Worm (Caenorhabditis elegans) whole organism, L1 larva: ENCODE data around the gene str-10.

ENCODE experiments used
- aly-2 ChIP-seq: fragments of 150-350 bp; optimal IDR thresholded peaks from 2 replicates; lab custom pipeline; 2014; ENCODE audit warnings: missing biosample characterization, missing genetic modification characterization
- egl-13 ChIP-seq: sonication (generic microtip); optimal IDR thresholded peaks from 2 replicates; lab custom pipeline; 2016; ENCODE audit warnings: missing genotype, missing genetic modification reagents, missing genetic modification characterization, missing compliant biosample characterization
- elt-3 ChIP-seq, 6 experiments: fragments of 150-350 bp in 1 of 6; sonication (generic microtip); optimal IDR thresholded peaks; 2 replicates each; lab custom pipeline; 2017 to 2018; ENCODE audit warnings: missing biosample characterization in 6 of 6, missing genetic modification characterization in 6 of 6, inconsistent platforms in 1 of 6
- hlh-17 ChIP-seq: fragments of 200-800 bp; sonication (Bioruptor generic); optimal IDR thresholded peaks from 2 replicates; lab custom pipeline; 2018; ENCODE audit warnings: missing genetic modification characterization, mild to moderate bottlenecking, missing compliant biosample characterization, moderate library complexity, borderline replicate concordance
- nhr-12 ChIP-seq: sonication (generic microtip); optimal IDR thresholded peaks from 2 replicates; lab custom pipeline; 2017; ENCODE audit warnings: missing biosample characterization, missing genetic modification characterization
- nhr-20 ChIP-seq: sonication (generic microtip); optimal IDR thresholded peaks from 2 replicates; lab custom pipeline; 2016; ENCODE audit warnings: mild to moderate bottlenecking, missing genetic modification characterization, missing compliant biosample characterization
- nhr-28 ChIP-seq: fragments of 150-350 bp; optimal IDR thresholded peaks from 2 replicates; lab custom pipeline; 2014; ENCODE audit warnings: missing biosample characterization, missing genetic modification characterization
- nhr-76 ChIP-seq: sonication (generic microtip); optimal IDR thresholded peaks from 2 replicates; lab custom pipeline; 2017; ENCODE audit warnings: missing biosample characterization, missing genetic modification characterization
- nhr-85 ChIP-seq: sonication (generic microtip); peaks from one replicate; lab custom pipeline; 2016; ENCODE audit warnings: missing genetic modification characterization, inconsistent platforms, missing compliant biosample characterization
- snpc-4 ChIP-seq: fragments of 150-350 bp; optimal IDR thresholded peaks from 2 replicates; lab custom pipeline; 2014; ENCODE audit warnings: missing biosample characterization, missing genetic modification characterization
- unc-62 ChIP-seq: fragments of 150-350 bp; optimal IDR thresholded peaks from 2 replicates; lab custom pipeline; 2014; ENCODE audit warnings: missing biosample characterization, missing genetic modification reagents, missing genetic modification characterization

- TF ChIP-seq snpc-4 (tag; lab: Kevin White, UChicago) (no peak), nhr-85 (no peak), nhr-20 (tag; lab: Kevin White, UChicago) (no peak), aly-2 (tag; lab: Kevin White, UChicago) (no peak), elt-3 (tag; optimal IDR thresholded peaks at IDR 0.05; lab: Kevin White, UChicago) (no peak), unc-62 (GFP tag; lab: Kevin White, UChicago) (no peak), nhr-28 (no peak), hlh-17 (GFP tag; lab: Kevin White, UChicago) (no peak), egl-13 (tag; lab: Kevin White, UChicago) (no peak), nhr-12 (tag; lab: Kevin White, UChicago) (no peak), nhr-76 (tag; lab: Kevin White, UChicago) (no peak)
These were observed 21.1 kb upstream of the str-10 start for ce11 chrX:13061366-13061765.
